Worm (Caenorhabditis elegans) whole organism, L3 larva: ENCODE data around the gene glb-24.

Experiments
- ceh-28 ChIP-seq: fragments of 150-350 bp; optimal IDR thresholded peaks from 2 replicates; lab custom pipeline; 2014; ENCODE audit warnings: missing biosample characterization, missing genetic modification reagents, missing genetic modification characterization
- ceh-82 ChIP-seq: fragments of 150-350 bp; optimal IDR thresholded peaks from 2 replicates; lab custom pipeline; 2014; ENCODE audit warnings: missing biosample characterization, missing genetic modification characterization
- elt-3 ChIP-seq, 3 experiments: fragments of 150-350 bp in 1 of 3; sonication (generic microtip) in 2 of 3; optimal IDR thresholded peaks; 2 replicates in 2 of 3; 4 replicates in 1 of 3; lab custom pipeline; 2014 to 2017; ENCODE audit warnings: missing biosample characterization in 3 of 3, missing genetic modification characterization in 3 of 3
- fkh-10 ChIP-seq: sonication (generic microtip); optimal IDR thresholded peaks from 2 replicates; lab custom pipeline; 2017; ENCODE audit warnings: missing biosample characterization, missing genetic modification reagents, missing genetic modification characterization
- nhr-28 ChIP-seq: fragments of 150-350 bp; optimal IDR thresholded peaks from 2 replicates; lab custom pipeline; 2014; ENCODE audit warnings: missing biosample characterization, missing genetic modification characterization
- nhr-43 ChIP-seq: sonication (generic microtip); optimal IDR thresholded peaks from 2 replicates; lab custom pipeline; 2016; ENCODE audit warnings: mild to moderate bottlenecking, missing genetic modification characterization, missing compliant biosample characterization; ENCODE audit not compliant: poor library complexity, severe bottlenecking
- nhr-76 ChIP-seq: fragments of 150-350 bp; sonication (generic microtip); optimal IDR thresholded peaks from 5 replicates; lab custom pipeline; 2014; ENCODE audit warnings: missing biosample characterization, missing genetic modification characterization
- nhr-77 ChIP-seq: fragments of 150-350 bp; optimal IDR thresholded peaks from 2 replicates; lab custom pipeline; 2014; ENCODE audit warnings: missing biosample characterization, missing genetic modification characterization
- pha-4 ChIP-seq: fragments of 150-350 bp; optimal IDR thresholded peaks from 2 replicates; lab custom pipeline; 2014; ENCODE audit warnings: missing biosample characterization, missing genetic modification reagents, missing genetic modification characterization
- sea-2 ChIP-seq: fragments of 150-350 bp; sonication (generic microtip); optimal IDR thresholded peaks from 4 replicates; lab custom pipeline; 2014; ENCODE audit warnings: missing biosample characterization, missing genetic modification reagents, missing genetic modification characterization
- unc-39 ChIP-seq: sonication (generic microtip); optimal IDR thresholded peaks from 4 replicates; lab custom pipeline; 2017; ENCODE audit warnings: missing biosample characterization, missing genetic modification characterization
- unc-62 ChIP-seq: fragments of 150-350 bp; sonication (generic microtip); optimal IDR thresholded peaks from 4 replicates; lab custom pipeline; 2014; ENCODE audit warnings: missing biosample characterization, missing genetic modification reagents, missing genetic modification characterization
- zag-1 ChIP-seq: fragments of 150-350 bp; optimal IDR thresholded peaks from 2 replicates; lab custom pipeline; 2014; ENCODE audit warnings: missing biosample characterization, missing genetic modification characterization
- ztf-4 ChIP-seq: fragments of 150-350 bp; optimal IDR thresholded peaks from 2 replicates; lab custom pipeline; 2014; ENCODE audit warnings: missing biosample characterization, missing genetic modification characterization

DNA sequence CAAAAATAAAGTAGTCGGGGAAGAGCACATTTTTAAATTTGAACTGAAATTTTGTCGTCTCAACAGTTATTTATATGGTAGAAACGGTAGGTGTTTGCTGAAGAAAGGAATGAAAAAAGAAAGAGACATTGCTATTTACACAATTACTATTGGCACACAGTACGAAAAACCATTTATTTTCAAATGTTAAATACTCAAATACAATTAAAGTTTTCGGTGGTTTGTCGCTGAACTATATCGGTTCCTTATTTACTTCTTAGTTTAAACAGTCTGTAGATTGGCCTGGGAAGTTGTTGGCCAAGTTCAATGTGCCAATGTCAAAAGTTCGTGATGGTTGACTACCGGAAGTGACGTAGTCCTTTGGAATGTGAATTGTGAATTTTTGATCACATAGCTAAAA lies 18.3 kb upstream of the glb-24 start, which contains the start of gene ttr-27:
- no peak for TF ChIP-seq nhr-43 (tag; lab: Kevin White, UChicago)
- TF ChIP-seq unc-62 (GFP tag; lab: Kevin White, UChicago) = no peak
- TF ChIP-seq unc-39 (tag; lab: Kevin White, UChicago) = no peak
- TF ChIP-seq fkh-10 = no peak
- no peak for TF ChIP-seq nhr-76 (tag; lab: Kevin White, UChicago)
- TF ChIP-seq sea-2 (GFP tag; lab: Kevin White, UChicago) = no peak
- peak; percentile 91 for TF ChIP-seq pha-4
- TF ChIP-seq elt-3 (tag; optimal IDR thresholded peaks at IDR 0.05; lab: Kevin White, UChicago) = no peak
- TF ChIP-seq zag-1 (tag; lab: Kevin White, UChicago) = no peak
- no peak for TF ChIP-seq nhr-77 (tag; lab: Kevin White, UChicago)
- no peak for TF ChIP-seq ztf-4 (tag; lab: Kevin White, UChicago)
- TF ChIP-seq ceh-28 (tag; lab: Kevin White, UChicago) = no peak
- TF ChIP-seq nhr-28 (tag; lab: Kevin White, UChicago) = no peak
- no peak for TF ChIP-seq ceh-82 (tag; lab: Kevin White, UChicago)
